Fruit fly (Drosophila melanogaster) whole organism, embryonic: ENCODE measurements around the gene trv.

Experiments used
- Blimp-1 ChIP-seq: fragments of 200-800 bp; sonication (Bioruptor generic); optimal IDR thresholded peaks from 3 replicates; lab custom pipeline; 2018; ENCODE audit warnings: missing biosample characterization, missing genetic modification characterization, mild to moderate bottlenecking, moderate library complexity, missing genetic modification reagents
- CG11504 ChIP-seq: fragments of 200-800 bp; sonication (Bioruptor generic); optimal IDR thresholded peaks from 3 replicates; lab custom pipeline; 2019; ENCODE audit warnings: missing biosample characterization, mild to moderate bottlenecking, missing genetic modification characterization, moderate library complexity
- CG11696 ChIP-seq: fragments of 200-800 bp; sonication (Bioruptor generic); IDR thresholded peaks from 2 replicates; pipeline ENCODE4 v1.3.6; 2022; ENCODE audit warnings: missing biosample characterization, missing genetic modification characterization
- CG12299 ChIP-seq: fragments of 200-800 bp; sonication (Bioruptor generic); optimal IDR thresholded peaks from 2 replicates; lab custom pipeline; 2018; ENCODE audit warnings: missing biosample characterization, mild to moderate bottlenecking, missing genetic modification characterization
- CG12744 ChIP-seq: fragments of 200-800 bp; sonication (Bioruptor generic); optimal IDR thresholded peaks from 2 replicates; lab custom pipeline; 2016; ENCODE audit warnings: missing biosample characterization, missing genetic modification characterization
- CG13296 ChIP-seq: fragments of 200-800 bp; sonication (Bioruptor generic); optimal IDR thresholded peaks from 3 replicates; lab custom pipeline; 2018; ENCODE audit warnings: missing biosample characterization, mild to moderate bottlenecking, missing genetic modification characterization
- CG14667 ChIP-seq: fragments of 200-800 bp; sonication (Bioruptor generic); IDR thresholded peaks from 2 replicates; pipeline ENCODE4 v1.3.6; 2022; ENCODE audit warnings: missing biosample characterization, missing genetic modification characterization
- CG1602 ChIP-seq: fragments of 200-800 bp; sonication (Bioruptor generic); optimal IDR thresholded peaks from 3 replicates; lab custom pipeline; 2016; ENCODE audit warnings: missing biosample characterization, missing genetic modification characterization
- CG16815 ChIP-seq: fragments of 200-800 bp; sonication (Bioruptor generic); optimal IDR thresholded peaks from 3 replicates; lab custom pipeline; 2017; ENCODE audit warnings: missing biosample characterization, mild to moderate bottlenecking, missing genetic modification characterization
- CG17361 ChIP-seq: fragments of 200-800 bp; sonication (Bioruptor generic); IDR thresholded peaks from 3 replicates; pipeline ENCODE4 v1.3.6; 2022; ENCODE audit warnings: missing biosample characterization, missing genetic modification characterization
- CG32772 ChIP-seq: fragments of 200-800 bp; sonication (Bioruptor generic); IDR thresholded peaks from 2 replicates; pipeline ENCODE4 v1.3.6; 2022; ENCODE audit warnings: missing biosample characterization, missing genetic modification characterization
- CG3281 ChIP-seq: fragments of 200-800 bp; sonication (Bioruptor generic); optimal IDR thresholded peaks from 3 replicates; lab custom pipeline; 2017; ENCODE audit warnings: missing biosample characterization, mild to moderate bottlenecking, missing genetic modification characterization
- CG4707 ChIP-seq: fragments of 200-800 bp; sonication (Bioruptor generic); optimal IDR thresholded peaks from 2 replicates; lab custom pipeline; 2018; ENCODE audit warnings: missing biosample characterization, mild to moderate bottlenecking, missing genetic modification characterization, moderate library complexity
- CG6175 ChIP-seq: fragments of 200-800 bp; sonication (Bioruptor generic); IDR thresholded peaks from 3 replicates; pipeline ENCODE4 v1.3.6; 2022; ENCODE audit warnings: missing biosample characterization, missing genetic modification characterization
- CG6689 ChIP-seq: fragments of 200-800 bp; sonication (Bioruptor generic); IDR thresholded peaks from 2 replicates; pipeline ENCODE4 v1.3.6; 2022; ENCODE audit warnings: missing biosample characterization, missing genetic modification characterization
- CG6791 ChIP-seq: fragments of 200-800 bp; sonication (Bioruptor generic); IDR thresholded peaks from 3 replicates; pipeline ENCODE4 v1.3.6; 2022; ENCODE audit warnings: missing biosample characterization, missing genetic modification characterization; ENCODE audit not compliant: partially characterized antibody
- CG7372 ChIP-seq: fragments of 200-800 bp; sonication (Bioruptor generic); IDR thresholded peaks from 2 replicates; pipeline ENCODE4 v1.3.6; 2022; ENCODE audit warnings: missing biosample characterization, missing genetic modification characterization
- CG7987 ChIP-seq: fragments of 200-800 bp; sonication (Bioruptor generic); optimal IDR thresholded peaks from 2 replicates; lab custom pipeline; 2018; ENCODE audit warnings: missing biosample characterization, mild to moderate bottlenecking, missing genetic modification characterization, moderate library complexity
- CG9727 ChIP-seq: fragments of 200-800 bp; sonication (Bioruptor generic); optimal IDR thresholded peaks from 3 replicates; lab custom pipeline; 2017; ENCODE audit warnings: missing biosample characterization, mild to moderate bottlenecking, missing genetic modification characterization
- Chrac-16 ChIP-seq: fragments of 200-800 bp; sonication (Bioruptor generic); optimal IDR thresholded peaks from 3 replicates; lab custom pipeline; 2016; ENCODE audit warnings: missing biosample characterization, missing genetic modification characterization
- Doc3 ChIP-seq: fragments of 200-800 bp; sonication (Bioruptor generic); IDR thresholded peaks from 3 replicates; pipeline ENCODE4 v1.3.6; 2022; ENCODE audit warnings: missing biosample characterization, missing genetic modification characterization; ENCODE audit not compliant: partially characterized antibody
- Dp ChIP-seq: fragments of 200-800 bp; sonication (Bioruptor generic); optimal IDR thresholded peaks from 2 replicates; lab custom pipeline; 2018; ENCODE audit warnings: missing biosample characterization, mild to moderate bottlenecking, missing genetic modification characterization, moderate library complexity
- E2f2 ChIP-seq: fragments of 200-800 bp; sonication (Bioruptor generic); IDR thresholded peaks from 2 replicates; pipeline ENCODE4 v1.3.6; 2022; ENCODE audit warnings: missing biosample characterization, missing genetic modification characterization
- Ets65A ChIP-seq: fragments of 200-800 bp; sonication (Bioruptor generic); peaks from one replicate; lab custom pipeline; 2016; ENCODE audit warnings: missing biosample characterization, missing genetic modification characterization
- Fer1 ChIP-seq: fragments of 200-800 bp; sonication (Bioruptor generic); optimal IDR thresholded peaks from 2 replicates; lab custom pipeline; 2017; ENCODE audit warnings: missing biosample characterization, mild to moderate bottlenecking, missing genetic modification characterization
- HmgD ChIP-seq: fragments of 200-800 bp; sonication (Bioruptor generic); optimal IDR thresholded peaks from 3 replicates; lab custom pipeline; 2016; ENCODE audit warnings: missing biosample characterization, missing genetic modification characterization
- Hmr ChIP-seq: fragments of 200-800 bp; sonication (Bioruptor generic); optimal IDR thresholded peaks from 3 replicates; lab custom pipeline; 2017; ENCODE audit warnings: mild to moderate bottlenecking, missing biosample characterization, missing genetic modification reagents, missing genetic modification characterization
- Lpt ChIP-seq: fragments of >200 bp; optimal IDR thresholded peaks from 2 replicates; lab custom pipeline; 2018; ENCODE audit warnings: missing biosample characterization, missing genetic modification characterization
- NfI ChIP-seq: fragments of 200-800 bp; sonication (Bioruptor generic); optimal IDR thresholded peaks from 3 replicates; lab custom pipeline; 2018; ENCODE audit warnings: missing biosample characterization, mild to moderate bottlenecking, missing genetic modification characterization, moderate library complexity
- PHDP ChIP-seq: fragments of 200-800 bp; sonication (Bioruptor generic); optimal IDR thresholded peaks from 3 replicates; lab custom pipeline; 2018; ENCODE audit warnings: missing biosample characterization, mild to moderate bottlenecking, missing genetic modification characterization, moderate library complexity
- Rx ChIP-seq: fragments of 200-800 bp; sonication (Bioruptor generic); IDR thresholded peaks from 2 replicates; pipeline ENCODE4 v1.3.6; 2022; ENCODE audit warnings: missing biosample characterization, missing genetic modification characterization
- az2 ChIP-seq: fragments of 200-800 bp; sonication (Bioruptor generic); optimal IDR thresholded peaks from 3 replicates; lab custom pipeline; 2016; ENCODE audit warnings: missing biosample characterization, missing genetic modification characterization
- bbx ChIP-seq: fragments of 200-800 bp; sonication (Bioruptor generic); IDR thresholded peaks from 2 replicates; pipeline ENCODE4 v1.3.6; 2022; ENCODE audit warnings: missing biosample characterization, missing genetic modification characterization; ENCODE audit not compliant: partially characterized antibody
- bowl ChIP-seq: fragments of 200-800 bp; sonication (Bioruptor generic); IDR thresholded peaks from 2 replicates; pipeline ENCODE4 v1.3.6; 2022; ENCODE audit warnings: missing biosample characterization, missing genetic modification characterization
- cas ChIP-seq: fragments of 200-800 bp; sonication (Bioruptor generic); IDR thresholded peaks from 2 replicates; pipeline ENCODE4 v1.3.6; 2022; ENCODE audit warnings: missing biosample characterization, missing genetic modification characterization
- chinmo ChIP-seq: fragments of 200-800 bp; sonication (Bioruptor generic); IDR thresholded peaks from 4 replicates; pipeline ENCODE4 v1.3.6; 2022; ENCODE audit warnings: missing biosample characterization, missing genetic modification characterization; ENCODE audit not compliant: partially characterized antibody
- corto ChIP-seq: fragments of 200-800 bp; sonication (Bioruptor generic); optimal IDR thresholded peaks from 2 replicates; lab custom pipeline; 2016; ENCODE audit warnings: missing biosample characterization, mild to moderate bottlenecking, missing genetic modification characterization, moderate library complexity
- cwo ChIP-seq: fragments of 200-800 bp; sonication (Bioruptor generic); optimal IDR thresholded peaks from 3 replicates; lab custom pipeline; 2017; ENCODE audit warnings: missing biosample characterization, missing genetic modification characterization, mild to moderate bottlenecking, moderate library complexity, missing genetic modification reagents
- dmrt11E ChIP-seq: fragments of 200-800 bp; sonication (Bioruptor generic); optimal IDR thresholded peaks from 3 replicates; lab custom pipeline; 2018; ENCODE audit warnings: missing biosample characterization, mild to moderate bottlenecking, missing genetic modification characterization, moderate library complexity
- eve ChIP-seq, 2 experiments: fragments of >200 bp; optimal IDR thresholded peaks; 2 replicates each; lab custom pipeline; 2017; ENCODE audit warnings: missing biosample characterization in 2 of 2, missing genetic modification characterization in 2 of 2
- fd3F ChIP-seq: fragments of 200-800 bp; sonication (Bioruptor generic); optimal IDR thresholded peaks from 2 replicates; lab custom pipeline; 2018; ENCODE audit warnings: missing biosample characterization, mild to moderate bottlenecking, missing genetic modification characterization, moderate library complexity
- gsb ChIP-seq: fragments of 200-800 bp; sonication (Bioruptor generic); IDR thresholded peaks from 2 replicates; pipeline ENCODE4 v1.3.6; 2022; ENCODE audit warnings: missing biosample characterization, missing genetic modification characterization
- ind ChIP-seq: fragments of 200-800 bp; sonication (Bioruptor generic); optimal IDR thresholded peaks from 3 replicates; lab custom pipeline; 2016; ENCODE audit warnings: missing biosample characterization, missing genetic modification characterization
- nmo ChIP-seq: fragments of 200-800 bp; sonication (Bioruptor generic); optimal IDR thresholded peaks from 2 replicates; lab custom pipeline; 2018; ENCODE audit warnings: missing biosample characterization, mild to moderate bottlenecking, missing genetic modification characterization, moderate library complexity
- oc ChIP-seq: fragments of 200-800 bp; sonication (Bioruptor generic); optimal IDR thresholded peaks from 2 replicates; lab custom pipeline; 2018; ENCODE audit warnings: missing biosample characterization, mild to moderate bottlenecking, missing genetic modification characterization, moderate library complexity
- phol ChIP-seq: fragments of 200-800 bp; sonication (Bioruptor generic); optimal IDR thresholded peaks from 3 replicates; lab custom pipeline; 2018; ENCODE audit warnings: missing biosample characterization, mild to moderate bottlenecking, missing genetic modification characterization, moderate library complexity
- pros ChIP-seq: fragments of 200-800 bp; sonication (Bioruptor generic); optimal IDR thresholded peaks from 3 replicates; lab custom pipeline; 2019; ENCODE audit warnings: missing biosample characterization, mild to moderate bottlenecking, missing genetic modification characterization, moderate library complexity
- ranshi ChIP-seq: fragments of 200-800 bp; sonication (Bioruptor generic); IDR thresholded peaks from 2 replicates; pipeline ENCODE4 v1.3.6; 2022; ENCODE audit warnings: missing biosample characterization, missing genetic modification characterization
- sens-2 ChIP-seq: fragments of 200-800 bp; sonication (Bioruptor generic); IDR thresholded peaks from 2 replicates; pipeline ENCODE4 v1.3.6; 2022; ENCODE audit warnings: missing biosample characterization, missing genetic modification characterization
- so ChIP-seq: fragments of 200-800 bp; sonication (Bioruptor generic); IDR thresholded peaks from 3 replicates; pipeline ENCODE4 v1.3.6; 2022; ENCODE audit warnings: missing biosample characterization, missing genetic modification characterization
- zfh1 ChIP-seq: fragments of 200-800 bp; sonication (Bioruptor generic); IDR thresholded peaks from 3 replicates; pipeline ENCODE4 v1.3.6; 2022; ENCODE audit warnings: missing biosample characterization, missing genetic modification characterization

The trv gene

dm6 chr3R:28118111-28118510 is 91.7 kb downstream of the trv start (continued):
- TF ChIP-seq chinmo (GFP tag; lab: Robert Waterston, UW) (no peak), sens-2 (GFP tag; lab: Robert Waterston, UW) (no peak), CG12744 (GFP tag; lab: Kevin White, UChicago) (no peak), fd3F (GFP tag; lab: Kevin White, UChicago) (peak; percentile 2), Lpt (no peak), bbx (no peak), Rx (no peak), HmgD (no peak), CG3281 (GFP tag; lab: Kevin White, UChicago) (peak; percentile 42), CG7987 (GFP tag; lab: Kevin White, UChicago) (no peak), nmo (peak; percentile 7), gsb (GFP tag; lab: Robert Waterston, UW) (no peak), CG4707 (GFP tag; lab: Kevin White, UChicago) (no peak), PHDP (peak; percentile 6), ranshi (GFP tag; lab: Robert Waterston, UW) (0 out of 2 replicates have a peak, but pooled peaks have one; percentile 26), dmrt11E (tag; lab: Kevin White, UChicago) (no peak), Dp (GFP tag; lab: Kevin White, UChicago) (no peak), CG11504 (peak; percentile 66), E2f2 (GFP tag; lab: Robert Waterston, UW) (0 out of 2 replicates have a peak, but pooled peaks have one; percentile 17), CG13296 (GFP tag; lab: Kevin White, UChicago) (peak; percentile 12), CG1602 (GFP tag; lab: Kevin White, UChicago) (no peak), CG6175 (GFP tag; lab: Robert Waterston, UW) (no peak), zfh1 (GFP tag; lab: Robert Waterston, UW) (no peak), Chrac-16 (no peak), CG6689 (GFP tag; lab: Robert Waterston, UW) (0 out of 2 replicates have a peak, but pooled peaks have one; percentile 9), CG11696 (GFP tag; lab: Robert Waterston, UW) (no peak), bowl (GFP tag; lab: Robert Waterston, UW) (no peak), eve (GFP tag; optimal IDR thresholded peaks at IDR 0.05; lab: Kevin White, UChicago) (peak in 1 of 2 experiments; percentile 5), corto (no peak), CG17361 (GFP tag; lab: Robert Waterston, UW) (0 out of 3 replicates have a peak, but pooled peaks have one; percentile 10), Hmr (GFP tag; lab: Kevin White, UChicago) (peak; percentile 63), phol (tag; lab: Kevin White, UChicago) (no peak), pros (GFP tag; lab: Kevin White, UChicago) (no peak), Blimp-1 (GFP tag; lab: Kevin White, UChicago) (peak; percentile 40), oc (tag; lab: Kevin White, UChicago) (no peak), CG32772 (GFP tag; lab: Robert Waterston, UW) (peak; percentile 26; the same call in 1 of the 2 replicates), CG6791 (no peak), Fer1 (GFP tag; lab: Kevin White, UChicago) (peak; percentile 76), CG9727 (GFP tag; lab: Kevin White, UChicago) (peak; percentile 3), CG16815 (GFP tag; lab: Kevin White, UChicago) (no peak), Ets65A (peak; percentile 50), CG7372 (GFP tag; lab: Robert Waterston, UW) (no peak), CG14667 (GFP tag; lab: Robert Waterston, UW) (peak; percentile 29), NfI (peak; percentile 44), ind (GFP tag; lab: Kevin White, UChicago) (peak; percentile 43), az2 (GFP tag; lab: Kevin White, UChicago) (peak; percentile 10), Doc3 (GFP tag; lab: Robert Waterston, UW) (no peak), CG12299 (tag; lab: Kevin White, UChicago) (no peak), so (GFP tag; lab: Robert Waterston, UW) (0 out of 3 replicates have a peak, but pooled peaks have one; percentile 18), cas (GFP tag; lab: Robert Waterston, UW) (no peak), cwo (peak; percentile 62)
